Fruit fly (Drosophila melanogaster) whole organism, prepupa: Measurements from ENCODE around the gene SF2.
A peak's percentile ranks its signal among the peaks of the same experiment; 100 is the strongest.

Experiments
- Blimp-1 ChIP-seq: fragments of 200-800 bp; sonication (Bioruptor generic); optimal IDR thresholded peaks from 3 replicates; lab custom pipeline; 2017; ENCODE audit warnings: missing biosample characterization, missing genetic modification characterization, mild to moderate bottlenecking, moderate library complexity, missing genetic modification reagents
- CG10631 ChIP-seq: fragments of 200-800 bp; sonication (Bioruptor generic); optimal IDR thresholded peaks from 2 replicates; lab custom pipeline; 2016; ENCODE audit warnings: missing biosample characterization, missing genetic modification characterization
- CG10669 ChIP-seq: fragments of 200-800 bp; sonication (Bioruptor generic); optimal IDR thresholded peaks from 3 replicates; lab custom pipeline; 2018; ENCODE audit warnings: missing biosample characterization, mild to moderate bottlenecking, missing genetic modification characterization, moderate library complexity
- CG11762 ChIP-seq: fragments of 200-800 bp; sonication (Bioruptor generic); optimal IDR thresholded peaks from 3 replicates; lab custom pipeline; 2016; ENCODE audit warnings: missing biosample characterization, missing genetic modification characterization; ENCODE audit not compliant: insufficient read depth
- CG11902 ChIP-seq: fragments of 200-800 bp; sonication (Bioruptor generic); optimal IDR thresholded peaks from 3 replicates; lab custom pipeline; 2016; ENCODE audit warnings: missing biosample characterization, missing genetic modification characterization
- CG15336 ChIP-seq: fragments of 200-800 bp; sonication (Bioruptor generic); IDR thresholded peaks from 2 replicates; pipeline ENCODE4 v1.3.6; 2022; ENCODE audit warnings: missing biosample characterization, missing genetic modification characterization
- CG1621 ChIP-seq: fragments of 200-800 bp; sonication (Bioruptor generic); optimal IDR thresholded peaks from 3 replicates; lab custom pipeline; 2018; ENCODE audit warnings: missing biosample characterization, mild to moderate bottlenecking, missing genetic modification characterization
- CG16779 ChIP-seq: fragments of 200-800 bp; sonication (Bioruptor generic); optimal IDR thresholded peaks from 3 replicates; lab custom pipeline; 2017; ENCODE audit warnings: missing biosample characterization, mild to moderate bottlenecking, missing genetic modification characterization
- CG3032 ChIP-seq: fragments of 200-800 bp; optimal IDR thresholded peaks from 2 replicates; lab custom pipeline; 2019; ENCODE audit warnings: missing biosample characterization, mild to moderate bottlenecking, missing genetic modification characterization, moderate library complexity
- CG31627 ChIP-seq: fragments of 200-800 bp; sonication (Bioruptor generic); optimal IDR thresholded peaks from 3 replicates; lab custom pipeline; 2016; ENCODE audit warnings: missing biosample characterization, missing genetic modification characterization
- CG34406 ChIP-seq: fragments of 200-800 bp; sonication (Bioruptor generic); optimal IDR thresholded peaks from 3 replicates; lab custom pipeline; 2016; ENCODE audit warnings: missing biosample characterization, missing genetic modification characterization
- CG6792 ChIP-seq: fragments of 200-800 bp; sonication (Bioruptor generic); optimal IDR thresholded peaks from 3 replicates; lab custom pipeline; 2016; ENCODE audit warnings: missing biosample characterization, missing genetic modification characterization
- CG6854 ChIP-seq: fragments of 200-800 bp; sonication (Bioruptor generic); optimal IDR thresholded peaks from 2 replicates; lab custom pipeline; 2017; ENCODE audit warnings: missing biosample characterization, mild to moderate bottlenecking, missing genetic modification characterization
- CG7368 ChIP-seq: fragments of 200-800 bp; sonication (Bioruptor generic); optimal IDR thresholded peaks from 3 replicates; lab custom pipeline; 2016; ENCODE audit warnings: missing biosample characterization, missing genetic modification characterization
- CG8119 ChIP-seq: fragments of 200-800 bp; sonication (Bioruptor generic); IDR thresholded peaks from 3 replicates; pipeline ENCODE4 v1.3.6; 2022; ENCODE audit warnings: missing biosample characterization, missing genetic modification characterization
- CG8319 ChIP-seq: fragments of 200-800 bp; sonication (Bioruptor generic); optimal IDR thresholded peaks from 3 replicates; lab custom pipeline; 2016; ENCODE audit warnings: missing biosample characterization, missing genetic modification characterization
- CG8632 ChIP-seq: fragments of 200-800 bp; sonication (Bioruptor generic); optimal IDR thresholded peaks from 3 replicates; lab custom pipeline; 2016; ENCODE audit warnings: missing biosample characterization, missing genetic modification characterization
- Eip93F ChIP-seq: fragments of 200-800 bp; sonication (Bioruptor generic); optimal IDR thresholded peaks from 2 replicates; lab custom pipeline; 2016; ENCODE audit warnings: missing biosample characterization, mild to moderate bottlenecking, missing genetic modification characterization
- Ets96B ChIP-seq: fragments of 200-800 bp; optimal IDR thresholded peaks from 2 replicates; lab custom pipeline; 2019; ENCODE audit warnings: missing biosample characterization, mild to moderate bottlenecking, missing genetic modification characterization, moderate library complexity
- Hr38 ChIP-seq: sonication (Bioruptor generic); optimal IDR thresholded peaks from 2 replicates; lab custom pipeline; 2016; ENCODE audit warnings: missing biosample characterization, missing genetic modification characterization
- Hr4 ChIP-seq: fragments of 200-800 bp; sonication (Bioruptor generic); optimal IDR thresholded peaks from 3 replicates; lab custom pipeline; 2016; ENCODE audit warnings: missing biosample characterization, missing genetic modification characterization
- Lpt ChIP-seq: fragments of 200-800 bp; sonication (Bioruptor generic); optimal IDR thresholded peaks from 3 replicates; lab custom pipeline; 2016; ENCODE audit warnings: missing biosample characterization, missing genetic modification characterization
- Met ChIP-seq: fragments of 200-800 bp; sonication (Bioruptor generic); optimal IDR thresholded peaks from 3 replicates; lab custom pipeline; 2016; ENCODE audit warnings: missing biosample characterization, missing genetic modification characterization
- OdsH ChIP-seq: fragments of 200-800 bp; sonication (Bioruptor generic); optimal IDR thresholded peaks from 3 replicates; lab custom pipeline; 2016; ENCODE audit warnings: missing biosample characterization, missing genetic modification characterization
- achi ChIP-seq: fragments of 200-800 bp; sonication (Bioruptor generic); optimal IDR thresholded peaks from 3 replicates; lab custom pipeline; 2016; ENCODE audit warnings: missing biosample characterization, missing genetic modification characterization
- acj6 ChIP-seq: fragments of 200-800 bp; sonication (Bioruptor generic); optimal IDR thresholded peaks from 3 replicates; lab custom pipeline; 2016; ENCODE audit warnings: missing biosample characterization, missing genetic modification characterization
- cyc ChIP-seq: fragments of 200-800 bp; sonication (Bioruptor generic); optimal IDR thresholded peaks from 3 replicates; lab custom pipeline; 2016; ENCODE audit warnings: missing biosample characterization, missing genetic modification characterization
- dac ChIP-seq: fragments of 200-800 bp; sonication (Bioruptor generic); optimal IDR thresholded peaks from 2 replicates; lab custom pipeline; 2017; ENCODE audit warnings: missing biosample characterization, mild to moderate bottlenecking, missing genetic modification characterization
- dsx ChIP-seq: fragments of 200-800 bp; optimal IDR thresholded peaks from 3 replicates; lab custom pipeline; 2019; ENCODE audit warnings: missing biosample characterization, mild to moderate bottlenecking, missing genetic modification characterization, moderate library complexity; ENCODE audit not compliant: poor library complexity, severe bottlenecking
- net ChIP-seq: fragments of 200-800 bp; sonication (Bioruptor generic); optimal IDR thresholded peaks from 3 replicates; lab custom pipeline; 2016; ENCODE audit warnings: missing biosample characterization, missing genetic modification characterization
- pdm3 ChIP-seq: fragments of 200-800 bp; sonication (Bioruptor generic); optimal IDR thresholded peaks from 3 replicates; lab custom pipeline; 2016; ENCODE audit warnings: missing biosample characterization, missing genetic modification characterization
- salr ChIP-seq, 2 experiments: fragments of 200-800 bp; sonication (Bioruptor generic); optimal IDR thresholded peaks; 3 replicates each; lab custom pipeline; 2016 to 2018; ENCODE audit warnings: missing biosample characterization in 2 of 2, missing genetic modification characterization in 2 of 2, mild to moderate bottlenecking in 1 of 2
- spab ChIP-seq: fragments of 200-800 bp; sonication (Bioruptor generic); optimal IDR thresholded peaks from 2 replicates; lab custom pipeline; 2017; ENCODE audit warnings: missing biosample characterization, mild to moderate bottlenecking, missing genetic modification characterization, missing genetic modification reagents
- ss ChIP-seq, 2 experiments: fragments of 200-800 bp; sonication (Bioruptor generic); optimal IDR thresholded peaks; 2 replicates in 1 of 2; 3 replicates in 1 of 2; lab custom pipeline; 2017 to 2018; ENCODE audit warnings: mild to moderate bottlenecking in 2 of 2, missing biosample characterization in 2 of 2, missing genetic modification characterization in 2 of 2, moderate library complexity in 1 of 2
- svp ChIP-seq: fragments of 200-800 bp; sonication (Bioruptor generic); peaks from one replicate; lab custom pipeline; 2016; ENCODE audit warnings: missing biosample characterization, missing genetic modification characterization
- topi ChIP-seq: fragments of 200-800 bp; sonication (Bioruptor generic); optimal IDR thresholded peaks from 3 replicates; lab custom pipeline; 2016; ENCODE audit warnings: missing biosample characterization, missing genetic modification characterization
- vri ChIP-seq: fragments of 200-800 bp; sonication (Bioruptor generic); optimal IDR thresholded peaks from 3 replicates; lab custom pipeline; 2016; ENCODE audit warnings: missing biosample characterization, mild to moderate bottlenecking, missing genetic modification characterization

Gene SF2

dm6 chr3R:16341817-16342374 is at the start of gene SF2, which contains the start of gene pad (continued):
- peak; percentile 73 for TF ChIP-seq topi
- peak in 1 of 2 experiments; percentile 4 for TF ChIP-seq salr (GFP tag; optimal IDR thresholded peaks at IDR 0.05; lab: Kevin White, UChicago)
- peak; percentile 31 for TF ChIP-seq net (GFP tag; lab: Kevin White, UChicago)
- TF ChIP-seq CG7368, result peak; percentile 51

dm6 chr3R:16389117-16389516 is 47.3 kb upstream of the SF2 start:
- TF ChIP-seq Ets96B (tag; lab: Kevin White, UChicago) (no peak), CG8119 (GFP tag; lab: Robert Waterston, UW) (no peak), Eip93F (GFP tag; lab: Kevin White, UChicago) (no peak), vri (GFP tag; lab: Kevin White, UChicago) (no peak), CG6854 (GFP tag; lab: Kevin White, UChicago) (no peak)

dm6 chr3R:16387039-16387438 is 45.3 kb upstream of the SF2 start:
- TF ChIP-seq net (GFP tag; lab: Kevin White, UChicago) (no peak), dsx (GFP tag; lab: Kevin White, UChicago) (peak; percentile 17), CG10669 (no peak), ss (GFP tag; optimal IDR thresholded peaks at IDR 0.05; lab: Kevin White, UChicago) (peak; percentile 17 to 94), CG6792 (GFP tag; lab: Kevin White, UChicago) (no peak)

dm6 chr3R:16385586-16385985 is 43.8 kb upstream of the SF2 start:
- TF ChIP-seq Hr4, result no peak
- no peak for TF ChIP-seq acj6 (GFP tag; lab: Kevin White, UChicago)
- TF ChIP-seq CG7368, result no peak
- TF ChIP-seq net (GFP tag; lab: Kevin White, UChicago), result no peak
- TF ChIP-seq salr (GFP tag; optimal IDR thresholded peaks at IDR 0.05; lab: Kevin White, UChicago), result no peak
- no peak for TF ChIP-seq OdsH
- no peak for TF ChIP-seq CG31627 (GFP tag; lab: Kevin White, UChicago)

- TF ChIP-seq svp (GFP tag; lab: Kevin White, UChicago) (peak; percentile 26), Eip93F (GFP tag; lab: Kevin White, UChicago) (no peak)
Measured at dm6 chr3R:16374101-16374500, 32.3 kb upstream of the SF2 start.

- TF ChIP-seq Met (no peak), CG10669 (no peak), CG34406 (GFP tag; lab: Kevin White, UChicago) (no peak), Eip93F (GFP tag; lab: Kevin White, UChicago) (no peak), CG10631 (GFP tag; lab: Kevin White, UChicago) (no peak), CG15336 (GFP tag; lab: Robert Waterston, UW) (no peak), Hr4 (no peak), Lpt (no peak), dac (GFP tag; lab: Kevin White, UChicago) (no peak), dsx (GFP tag; lab: Kevin White, UChicago) (no peak), CG1621 (tag; lab: Kevin White, UChicago) (no peak)
Measured at dm6 chr3R:16370433-16370832, 28.6 kb upstream of the SF2 start, which contains the start of gene CG10317. CG10317 (minus strand) TSS chr3R:16370533.

dm6 chr3R:16368288-16368687 is 26.5 kb upstream of the SF2 start, which contains the start of gene js:
js (minus strand) TSS chr3R:16368306.
- TF ChIP-seq CG6792 (GFP tag; lab: Kevin White, UChicago) (no peak), Hr38 (GFP tag; lab: Kevin White, UChicago) (no peak), CG10631 (GFP tag; lab: Kevin White, UChicago) (peak; percentile 9), CG3032 (tag; lab: Kevin White, UChicago) (no peak), achi (peak; percentile 67), CG16779 (tag; lab: Kevin White, UChicago) (no peak), cyc (GFP tag; lab: Kevin White, UChicago) (no peak), CG8319 (GFP tag; lab: Kevin White, UChicago) (peak; percentile 24), CG15336 (GFP tag; lab: Robert Waterston, UW) (peak; percentile 84), CG7368 (peak; percentile 30), spab (GFP tag; lab: Kevin White, UChicago) (no peak), Ets96B (tag; lab: Kevin White, UChicago) (no peak), pdm3 (peak; percentile 76), CG8632 (GFP tag; lab: Kevin White, UChicago) (no peak), Eip93F (GFP tag; lab: Kevin White, UChicago) (no peak), Blimp-1 (GFP tag; lab: Kevin White, UChicago) (no peak), Lpt (peak; percentile 75), ss (GFP tag; optimal IDR thresholded peaks at IDR 0.05; lab: Kevin White, UChicago) (no peak), CG11762 (peak; percentile 67), CG11902 (GFP tag; lab: Kevin White, UChicago) (no peak), svp (GFP tag; lab: Kevin White, UChicago) (no peak), Hr4 (peak; percentile 81)
